Worm (Caenorhabditis elegans) whole organism, L4/young adult: ENCODE measurements around the gene F11G11.5.

Source experiments
- W03F9.2 ChIP-seq: fragments of 150-350 bp; optimal IDR thresholded peaks from 2 replicates; lab custom pipeline; 2014; ENCODE audit warnings: missing biosample characterization, missing genetic modification characterization
- dao-5 ChIP-seq: sonication (generic microtip); optimal IDR thresholded peaks from 2 replicates; lab custom pipeline; 2016; ENCODE audit warnings: missing genotype, missing genetic modification characterization, moderate library complexity, missing compliant biosample characterization
- him-1 ChIP-seq: sonication (generic microtip); optimal IDR thresholded peaks from 2 replicates; lab custom pipeline; 2016; ENCODE audit warnings: missing genotype, missing genetic modification reagents, missing genetic modification characterization, missing compliant biosample characterization

DNA sequence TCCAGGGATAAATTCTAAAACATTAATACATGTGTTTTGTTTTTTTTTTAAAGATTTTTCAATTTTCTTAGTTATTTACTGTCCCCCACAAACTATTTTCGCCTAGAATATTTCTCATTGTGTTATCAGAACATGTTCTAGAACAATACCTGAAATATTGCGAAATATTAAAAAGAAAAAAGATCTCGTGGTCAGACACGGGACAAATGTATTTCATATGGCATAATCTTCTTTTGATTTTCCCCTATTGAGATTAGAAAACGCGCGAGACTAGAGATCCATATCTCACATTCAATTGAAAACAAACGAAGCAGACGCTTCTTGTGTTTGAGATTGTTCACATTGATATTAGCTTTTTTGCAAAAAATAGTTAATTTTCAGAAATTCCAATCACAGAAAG lies 1.6 kb upstream of the F11G11.5 start:
- TF ChIP-seq him-1 (tag; lab: Kevin White, UChicago), result no peak
- TF ChIP-seq dao-5 (tag; lab: Kevin White, UChicago), result no peak
- peak; percentile 5 for TF ChIP-seq W03F9.2 (tag; lab: Kevin White, UChicago)
